Worm (Caenorhabditis elegans): ENCODE data around the gene F58E6.13.

F58E6.13 gene

DNA sequence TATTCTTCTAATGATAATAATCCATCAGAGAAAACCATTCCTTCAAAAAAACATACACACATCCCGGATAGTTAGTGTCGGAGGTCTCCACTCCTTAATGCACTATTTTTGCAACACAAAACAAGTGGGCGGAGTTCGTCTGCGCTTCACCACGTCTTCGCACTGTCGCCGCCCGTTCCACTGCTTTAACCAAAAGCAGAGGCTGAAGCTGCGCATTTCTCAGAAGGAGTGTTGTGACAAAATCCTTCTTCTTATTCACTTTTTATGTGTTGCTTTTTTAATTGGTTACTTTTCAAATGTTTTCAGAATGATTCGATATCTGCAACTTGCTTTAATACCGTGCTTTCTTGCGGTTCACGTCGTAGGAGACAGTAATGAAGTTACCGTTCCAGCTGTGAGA lies at the start of gene F58E6.13:
F58E6.13 (plus strand) TSS at position 301 of the 400 bp plus-strand sequence.
- no peak for TF ChIP-seq nfya-1 (tag; optimal IDR thresholded peaks at IDR 0.05)
- no peak for TF ChIP-seq ahr-1 (tag; optimal IDR thresholded peaks at IDR 0.05)
- TF ChIP-seq ceh-18 (tag; optimal IDR thresholded peaks at IDR 0.05) = no peak
- no peak for TF ChIP-seq madf-2 (tag; optimal IDR thresholded peaks at IDR 0.05)
- TF ChIP-seq pha-2 (tag; optimal IDR thresholded peaks at IDR 0.05) = no peak
- no peak for TF ChIP-seq K02D7.2 (tag; optimal IDR thresholded peaks at IDR 0.05)
- no peak for TF ChIP-seq ref-2 (tag; optimal IDR thresholded peaks at IDR 0.05)
- TF ChIP-seq Y22D7AL.16 (tag; optimal IDR thresholded peaks at IDR 0.05) = no peak
- TF ChIP-seq ama-1 (optimal IDR thresholded peaks at IDR 0.05) = no peak
- no peak for TF ChIP-seq fax-1 (tag; optimal IDR thresholded peaks at IDR 0.05)
- no peak for TF ChIP-seq unc-42 (tag; optimal IDR thresholded peaks at IDR 0.05)
- no peak for TF ChIP-seq ceh-9 (tag; optimal IDR thresholded peaks at IDR 0.05)
- TF ChIP-seq C38D4.7 (GFP tag; optimal IDR thresholded peaks at IDR 0.05) = no peak
- TF ChIP-seq npax-4 (tag; optimal IDR thresholded peaks at IDR 0.05) = no peak
- no peak for TF ChIP-seq K09A11.1 (tag; optimal IDR thresholded peaks at IDR 0.05; ENCODE audit: insufficient read depth)
- TF ChIP-seq ztf-16 (tag; optimal IDR thresholded peaks at IDR 0.05) = no peak

ce11 chrV:9696715-9697114 lies 48.3 kb upstream of the F58E6.13 start, which contains the start of gene her-1:
TSS of gene her-1 (plus strand) at chrV:9697015.
- TF ChIP-seq Y22D7AL.16 (tag; optimal IDR thresholded peaks at IDR 0.05) (no peak), hlh-15 (tag; optimal IDR thresholded peaks at IDR 0.05) (no peak), ceh-24 (tag; optimal IDR thresholded peaks at IDR 0.05) (no peak), tbx-2 (tag; optimal IDR thresholded peaks at IDR 0.05) (no peak), pat-9 (tag; optimal IDR thresholded peaks at IDR 0.05) (no peak), fax-1 (tag; optimal IDR thresholded peaks at IDR 0.05) (no peak), C08G9.2 (tag; optimal IDR thresholded peaks at IDR 0.05) (no peak), pros-1 (tag; optimal IDR thresholded peaks at IDR 0.05) (no peak), ceh-14 (tag; optimal IDR thresholded peaks at IDR 0.05) (no peak), ceh-19 (GFP tag; optimal IDR thresholded peaks at IDR 0.05) (no peak), F13H6.1 (tag; optimal IDR thresholded peaks at IDR 0.05) (no peak), fkh-6 (tag; optimal IDR thresholded peaks at IDR 0.05) (no peak), eyg-1 (tag; optimal IDR thresholded peaks at IDR 0.05) (no peak), ceh-2 (tag; optimal IDR thresholded peaks at IDR 0.05) (no peak), lim-6 (tag; optimal IDR thresholded peaks at IDR 0.05) (no peak), rnt-1 (tag; optimal IDR thresholded peaks at IDR 0.05) (no peak), sdc-2 (tag; optimal IDR thresholded peaks at IDR 0.05) (no peak), nhr-11 (tag; optimal IDR thresholded peaks at IDR 0.05) (no peak), tbx-7 (tag; optimal IDR thresholded peaks at IDR 0.05) (no peak)

ce11 chrV:9699216-9699615 lies 45.8 kb upstream of the F58E6.13 start:
- peak; percentile 99 for TF ChIP-seq elt-2 (tag; optimal IDR thresholded peaks at IDR 0.05)
- no peak for TF ChIP-seq ceh-34 (tag; optimal IDR thresholded peaks at IDR 0.05)

DNA sequence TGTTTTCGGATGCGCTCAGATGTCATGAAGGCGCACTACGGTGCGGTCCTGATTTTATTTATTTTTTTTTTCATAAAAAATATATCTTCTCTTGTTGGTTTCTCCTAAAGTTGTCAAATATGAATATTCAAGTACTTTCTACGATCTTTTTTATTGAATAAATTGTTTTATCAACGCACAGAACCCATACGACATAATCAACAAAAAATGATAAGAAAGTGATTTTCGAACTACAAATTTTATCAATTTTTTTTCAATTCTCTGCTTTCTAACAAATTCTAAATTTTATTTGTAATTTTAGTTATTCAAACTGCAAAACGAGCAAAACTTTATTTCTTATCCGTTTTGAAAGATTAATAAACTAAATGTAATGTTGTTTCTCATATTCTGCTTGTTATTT lies 43.2 kb upstream of the F58E6.13 start:
- TF ChIP-seq fkh-10 (GFP tag; optimal IDR thresholded peaks at IDR 0.05) (no peak), elt-2 (tag; optimal IDR thresholded peaks at IDR 0.05) (peak; percentile 35), unc-55 (GFP tag; optimal IDR thresholded peaks at IDR 0.05) (no peak), ets-4 (tag; optimal IDR thresholded peaks at IDR 0.05) (no peak), C08G9.2 (tag; optimal IDR thresholded peaks at IDR 0.05) (no peak), lin-11 (tag; optimal IDR thresholded peaks at IDR 0.05) (no peak), gmeb-2 (tag; optimal IDR thresholded peaks at IDR 0.05) (no peak)
